Fruit fly (Drosophila melanogaster): ENCODE measurements around the gene SMC3.
A peak's percentile ranks its signal among the peaks of the same experiment; 100 is the strongest.

SMC3 gene

dm6 chrX:16574114-16574513, 19.1 kb downstream of the SMC3 start:
- TF ChIP-seq CTCF (optimal IDR thresholded peaks at IDR 0.05) (no peak), CG8478 (optimal IDR thresholded peaks at IDR 0.05) (no peak)

- TF ChIP-seq CTCF (optimal IDR thresholded peaks at IDR 0.05) (no peak), CG8478 (optimal IDR thresholded peaks at IDR 0.05) (no peak)
These were observed 19.6 kb downstream of the SMC3 start for dm6 chrX:16573659-16574058.

DNA sequence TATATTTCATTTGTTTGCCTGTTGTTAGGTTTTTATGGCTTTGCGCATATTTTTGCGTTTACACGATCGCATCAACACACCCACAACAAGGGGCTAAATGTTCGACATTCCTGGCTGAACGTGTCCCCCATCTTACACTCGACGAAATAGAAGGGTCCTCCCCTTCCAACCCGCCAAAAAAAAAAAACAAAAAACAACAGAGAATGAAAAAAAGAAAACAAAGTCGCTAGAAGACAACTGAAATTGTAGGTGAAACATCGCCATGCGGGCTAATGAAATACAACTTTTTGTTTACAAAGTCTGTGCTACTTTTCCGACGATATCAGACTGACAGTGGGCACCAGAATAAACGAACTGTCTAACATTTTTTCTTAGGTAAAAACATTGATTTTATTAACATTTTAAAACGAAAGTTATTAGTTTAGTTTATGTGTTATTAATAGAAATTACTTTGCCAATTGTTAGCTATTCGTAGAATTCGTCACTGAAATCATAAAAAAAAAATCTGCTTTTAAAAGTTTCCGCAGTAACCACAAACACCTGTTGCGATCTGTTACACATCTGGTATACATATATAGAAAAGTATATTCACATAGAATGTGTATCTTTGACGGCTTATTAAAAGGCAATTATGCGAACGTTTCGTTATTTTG, 22.5 kb downstream of the SMC3 start:
- TF ChIP-seq CTCF (optimal IDR thresholded peaks at IDR 0.05) = no peak
- no peak for TF ChIP-seq CG8478 (optimal IDR thresholded peaks at IDR 0.05)

dm6 chrX:16565377-16565776, 27.9 kb downstream of the SMC3 start:
- TF ChIP-seq CTCF (optimal IDR thresholded peaks at IDR 0.05) (no peak), CG8478 (optimal IDR thresholded peaks at IDR 0.05) (no peak)

- TF ChIP-seq CG8478 (optimal IDR thresholded peaks at IDR 0.05) (no peak), CTCF (optimal IDR thresholded peaks at IDR 0.05) (peak in 1 of 2 experiments; percentile 30)
These were observed 31.0 kb downstream of the SMC3 start for dm6 chrX:16562259-16562658.

DNA sequence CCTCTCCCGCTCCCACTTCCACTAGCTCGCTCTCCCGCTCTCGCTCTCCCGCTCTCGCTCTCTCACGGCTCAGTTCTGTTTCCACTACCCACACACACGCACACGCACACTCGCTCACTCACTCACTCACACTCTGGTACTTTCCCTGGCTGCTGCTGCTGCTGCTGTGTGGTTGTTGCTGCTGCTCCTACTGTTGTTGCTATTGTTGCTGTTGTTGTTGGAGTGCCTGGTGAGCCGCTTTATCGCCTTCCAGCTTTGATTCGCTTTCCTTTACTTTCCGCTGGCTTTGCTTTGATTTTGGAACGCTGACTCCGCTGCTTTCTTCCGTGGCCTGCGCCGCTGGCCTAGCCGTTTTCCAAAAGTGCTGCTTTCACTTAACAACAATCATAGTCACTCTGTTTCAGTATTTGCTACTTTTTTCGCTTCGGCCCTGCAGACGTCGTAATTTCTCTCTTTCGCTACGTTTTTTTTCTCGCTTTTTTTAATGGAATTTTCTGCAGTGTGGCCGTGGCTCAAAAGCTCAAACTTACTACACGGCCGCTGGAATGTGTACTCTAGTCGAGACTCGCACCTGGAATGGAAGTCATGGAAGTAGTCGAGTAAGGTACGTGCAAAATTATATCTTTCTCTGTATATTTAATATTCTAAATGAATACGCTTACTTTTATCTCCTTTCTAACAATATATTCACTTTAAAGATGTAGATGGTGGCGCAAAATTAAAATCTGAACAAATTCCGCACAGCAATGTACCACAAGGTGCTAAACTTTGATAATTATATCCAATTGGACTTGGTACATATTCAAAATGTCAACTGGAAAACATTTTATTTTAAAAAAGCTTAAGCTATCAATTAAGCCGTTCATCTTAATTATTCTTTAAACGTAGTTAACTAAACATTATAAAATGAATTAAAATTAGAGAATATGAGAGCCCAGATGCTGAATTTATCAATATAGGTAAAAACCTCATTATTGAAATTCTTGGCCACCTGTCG, 33.4 kb downstream of the SMC3 start, which contains the start of gene Pp2B-14D:
TSS of gene Pp2B-14D (minus strand) at position 503 of the 997 bp plus-strand sequence.
- TF ChIP-seq CTCF (optimal IDR thresholded peaks at IDR 0.05) (no peak), CG8478 (optimal IDR thresholded peaks at IDR 0.05) (no peak)

- TF ChIP-seq CTCF (optimal IDR thresholded peaks at IDR 0.05) (no peak), CG8478 (optimal IDR thresholded peaks at IDR 0.05) (no peak)
These were observed 39.6 kb downstream of the SMC3 start, which contains the start of gene Arp2 for dm6 chrX:16553542-16554182. Gene Arp2 (minus strand): TSS chrX:16553968.

- TF ChIP-seq CG8478 (optimal IDR thresholded peaks at IDR 0.05) (no peak), CTCF (optimal IDR thresholded peaks at IDR 0.05) (peak; percentile 37 to 41)
These were observed 40.2 kb downstream of the SMC3 start for dm6 chrX:16552968-16553417.

DNA sequence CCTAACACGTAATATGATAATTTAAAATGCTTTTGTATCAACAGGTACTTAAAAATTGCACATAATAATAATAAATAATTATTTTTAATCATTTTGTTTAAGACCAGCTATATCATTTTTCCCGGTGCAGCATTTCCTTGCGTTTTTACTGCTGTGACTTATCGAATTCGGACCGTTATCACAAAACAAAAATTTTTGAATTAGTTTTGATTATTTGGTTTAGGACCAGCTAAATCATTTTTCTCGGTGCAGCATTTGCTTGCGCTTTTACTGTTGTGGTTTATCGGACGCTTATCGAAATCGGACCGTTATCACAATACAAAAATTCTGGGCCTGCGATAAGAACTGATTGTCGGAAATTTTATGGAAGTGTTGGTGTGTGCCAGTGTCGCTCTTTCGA, 40.7 kb downstream of the SMC3 start:
- TF ChIP-seq CG8478 (optimal IDR thresholded peaks at IDR 0.05) (no peak), CTCF (optimal IDR thresholded peaks at IDR 0.05) (no peak)

DNA sequence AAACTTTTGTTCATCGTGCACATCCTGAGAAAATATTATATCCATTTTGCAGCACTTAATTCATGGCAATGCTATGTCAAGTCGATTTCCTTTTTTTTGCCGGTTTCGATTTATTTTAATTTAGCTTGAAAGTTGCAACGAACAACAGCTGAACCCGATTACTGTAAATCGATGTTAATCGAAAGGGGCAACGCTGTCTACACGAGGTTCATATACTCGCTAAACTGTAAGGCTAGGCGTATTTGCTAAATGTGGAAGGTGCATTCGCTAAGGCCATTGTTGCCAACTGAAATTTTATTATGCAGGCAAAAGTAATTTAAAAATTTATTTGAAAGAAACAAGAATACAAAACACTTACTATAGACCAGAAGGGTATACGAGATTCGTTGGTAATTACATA, 45.8 kb downstream of the SMC3 start, which contains the start of gene CG9902:
TSS of gene CG9902 (minus strand) at position 131 of the 400 bp plus-strand sequence.
- peak; percentile 36 to 62 for TF ChIP-seq CTCF (optimal IDR thresholded peaks at IDR 0.05)
- no peak for TF ChIP-seq CG8478 (optimal IDR thresholded peaks at IDR 0.05)

dm6 chrX:16540802-16541346, 52.4 kb downstream of the SMC3 start, which contains the start of gene CG9903:
Gene CG9903 (minus strand): TSS chrX:16540852.
- TF ChIP-seq CG8478 (optimal IDR thresholded peaks at IDR 0.05) = no peak
- TF ChIP-seq CTCF (optimal IDR thresholded peaks at IDR 0.05) = no peak

All from S2 (cell line).